Fruit fly (Drosophila melanogaster) whole organism, embryonic: ENCODE data around the gene zfh2.

Experiments
- Atf-2 ChIP-seq: fragments of 200-800 bp; sonication (Bioruptor generic); optimal IDR thresholded peaks from 2 replicates; lab custom pipeline; 2016; ENCODE audit warnings: missing biosample characterization, missing genetic modification characterization
- CG15479 ChIP-seq: fragments of 200-800 bp; sonication (Bioruptor generic); optimal IDR thresholded peaks from 3 replicates; lab custom pipeline; 2019; ENCODE audit warnings: missing biosample characterization, mild to moderate bottlenecking, missing genetic modification characterization, moderate library complexity
- CG15601 ChIP-seq: fragments of 200-800 bp; sonication (Bioruptor generic); optimal IDR thresholded peaks from 3 replicates; lab custom pipeline; 2019; ENCODE audit warnings: missing biosample characterization, mild to moderate bottlenecking, missing genetic modification characterization, moderate library complexity
- CG1603 ChIP-seq: fragments of 200-800 bp; sonication (Bioruptor generic); optimal IDR thresholded peaks from 2 replicates; lab custom pipeline; 2019; ENCODE audit warnings: missing biosample characterization, mild to moderate bottlenecking, missing genetic modification characterization, moderate library complexity
- CG16863 ChIP-seq: fragments of 200-800 bp; sonication (Bioruptor generic); optimal IDR thresholded peaks from 3 replicates; lab custom pipeline; 2016; ENCODE audit warnings: missing biosample characterization, missing genetic modification characterization
- CG17328 ChIP-seq: fragments of 200-800 bp; sonication (Bioruptor generic); IDR thresholded peaks from 2 replicates; pipeline ENCODE4 v1.3.6; 2022; ENCODE audit warnings: missing biosample characterization, missing genetic modification characterization
- CG1792 ChIP-seq: fragments of 200-800 bp; sonication (Bioruptor generic); optimal IDR thresholded peaks from 2 replicates; lab custom pipeline; 2016; ENCODE audit warnings: missing biosample characterization, missing genetic modification characterization
- CG18262 ChIP-seq: fragments of 200-800 bp; optimal IDR thresholded peaks from 3 replicates; lab custom pipeline; 2019; ENCODE audit warnings: missing biosample characterization, mild to moderate bottlenecking, missing genetic modification characterization, moderate library complexity
- CG2202 ChIP-seq: fragments of 200-800 bp; sonication (Bioruptor generic); optimal IDR thresholded peaks from 2 replicates; lab custom pipeline; 2018; ENCODE audit warnings: missing biosample characterization, mild to moderate bottlenecking, missing genetic modification characterization
- CG2712 ChIP-seq: fragments of 200-800 bp; optimal IDR thresholded peaks from 3 replicates; lab custom pipeline; 2019; ENCODE audit warnings: missing biosample characterization, mild to moderate bottlenecking, missing genetic modification characterization, moderate library complexity
- CG3163 ChIP-seq: fragments of 200-800 bp; sonication (Bioruptor generic); optimal IDR thresholded peaks from 3 replicates; lab custom pipeline; 2016; ENCODE audit warnings: missing biosample characterization, missing genetic modification characterization
- CG3407 ChIP-seq: fragments of 200-800 bp; sonication (Bioruptor generic); optimal IDR thresholded peaks from 2 replicates; lab custom pipeline; 2018; ENCODE audit warnings: missing biosample characterization, mild to moderate bottlenecking, missing genetic modification characterization
- CG3995 ChIP-seq: fragments of 200-800 bp; sonication (Bioruptor generic); optimal IDR thresholded peaks from 3 replicates; lab custom pipeline; 2016; ENCODE audit warnings: missing biosample characterization, missing genetic modification characterization
- CG4282 ChIP-seq: fragments of 200-800 bp; sonication (Bioruptor generic); optimal IDR thresholded peaks from 2 replicates; lab custom pipeline; 2016; ENCODE audit warnings: missing biosample characterization, missing genetic modification characterization
- CG4328 ChIP-seq: fragments of 200-800 bp; sonication (Bioruptor generic); optimal IDR thresholded peaks from 3 replicates; lab custom pipeline; 2017; ENCODE audit warnings: missing biosample characterization, missing genetic modification reagents, missing genetic modification characterization
- CG4820 ChIP-seq: fragments of 200-800 bp; sonication (Bioruptor generic); optimal IDR thresholded peaks from 3 replicates; lab custom pipeline; 2016; ENCODE audit warnings: missing biosample characterization, missing genetic modification characterization
- CG6175 ChIP-seq: fragments of 200-800 bp; sonication (Bioruptor generic); IDR thresholded peaks from 3 replicates; pipeline ENCODE4 v1.3.6; 2022; ENCODE audit warnings: missing biosample characterization, missing genetic modification characterization
- CG6791 ChIP-seq: fragments of 200-800 bp; sonication (Bioruptor generic); IDR thresholded peaks from 3 replicates; pipeline ENCODE4 v1.3.6; 2022; ENCODE audit warnings: missing biosample characterization, missing genetic modification characterization; ENCODE audit not compliant: partially characterized antibody
- CG7987 ChIP-seq: fragments of 200-800 bp; sonication (Bioruptor generic); optimal IDR thresholded peaks from 2 replicates; lab custom pipeline; 2018; ENCODE audit warnings: missing biosample characterization, mild to moderate bottlenecking, missing genetic modification characterization, moderate library complexity
- CG9437 ChIP-seq: fragments of 200-800 bp; sonication (Bioruptor generic); optimal IDR thresholded peaks from 2 replicates; lab custom pipeline; 2018; ENCODE audit warnings: missing biosample characterization, mild to moderate bottlenecking, missing genetic modification characterization
- CkIIα-i1 ChIP-seq: fragments of 200-800 bp; sonication (Bioruptor generic); IDR thresholded peaks from 2 replicates; pipeline ENCODE4 v1.3.6; 2022; ENCODE audit warnings: missing biosample characterization, missing genetic modification characterization
- Dfd ChIP-seq, 2 experiments: fragments of >200 bp; optimal IDR thresholded peaks; 2 replicates each; lab custom pipeline; 2017; ENCODE audit warnings: missing biosample characterization in 2 of 2, missing genetic modification characterization in 2 of 2
- Dip3 ChIP-seq: fragments of 200-800 bp; sonication (Bioruptor generic); optimal IDR thresholded peaks from 3 replicates; lab custom pipeline; 2016; ENCODE audit warnings: missing biosample characterization, missing genetic modification characterization
- Ets97D ChIP-seq: fragments of 200-800 bp; sonication (Bioruptor generic); optimal IDR thresholded peaks from 3 replicates; lab custom pipeline; 2016; ENCODE audit warnings: missing biosample characterization, missing genetic modification characterization
- Kr ChIP-seq: fragments of 200-800 bp; sonication (Bioruptor generic); optimal IDR thresholded peaks from 2 replicates; lab custom pipeline; 2017; ENCODE audit warnings: missing biosample characterization, mild to moderate bottlenecking, missing genetic modification characterization
- MBD-R2 ChIP-seq: fragments of 200-800 bp; sonication (Bioruptor generic); IDR thresholded peaks from 2 replicates; pipeline ENCODE4 v1.3.6; 2022; ENCODE audit warnings: missing biosample characterization, missing genetic modification characterization
- Mad ChIP-seq: fragments of 200-800 bp; sonication (Bioruptor generic); optimal IDR thresholded peaks from 2 replicates; lab custom pipeline; 2016; ENCODE audit warnings: missing biosample characterization, missing genetic modification characterization
- Max ChIP-seq: fragments of 200-800 bp; sonication (Bioruptor generic); optimal IDR thresholded peaks from 2 replicates; lab custom pipeline; 2016; ENCODE audit warnings: missing biosample characterization, mild to moderate bottlenecking, missing genetic modification characterization
- Scr ChIP-seq: fragments of 200-800 bp; sonication (Bioruptor generic); IDR thresholded peaks from 2 replicates; pipeline ENCODE4 v1.3.6; 2022; ENCODE audit warnings: missing biosample characterization, missing genetic modification characterization; ENCODE audit not compliant: partially characterized antibody
- Sox102F ChIP-seq: fragments of 200-800 bp; sonication (Bioruptor generic); optimal IDR thresholded peaks from 2 replicates; lab custom pipeline; 2018; ENCODE audit warnings: missing biosample characterization, mild to moderate bottlenecking, missing genetic modification characterization, moderate library complexity
- Tbp ChIP-seq: fragments of >200 bp; optimal IDR thresholded peaks from 2 replicates; lab custom pipeline; 2018; ENCODE audit warnings: missing biosample characterization, missing genetic modification characterization
- Vsx1 ChIP-seq: fragments of 200-800 bp; sonication (Bioruptor generic); optimal IDR thresholded peaks from 2 replicates; lab custom pipeline; 2017; ENCODE audit warnings: missing biosample characterization, mild to moderate bottlenecking, missing genetic modification characterization, missing genetic modification reagents
- YL-1 ChIP-seq: fragments of 200-800 bp; sonication (Bioruptor generic); optimal IDR thresholded peaks from 3 replicates; lab custom pipeline; 2017; ENCODE audit warnings: missing biosample characterization, mild to moderate bottlenecking, missing genetic modification characterization
- abd-A ChIP-seq: fragments of 200-800 bp; sonication (Bioruptor generic); optimal IDR thresholded peaks from 3 replicates; lab custom pipeline; 2019; ENCODE audit warnings: missing biosample characterization, mild to moderate bottlenecking, missing genetic modification characterization, moderate library complexity
- ap ChIP-seq: fragments of 200-800 bp; sonication (Bioruptor generic); IDR thresholded peaks from 2 replicates; pipeline ENCODE4 v1.3.6; 2022; ENCODE audit warnings: missing biosample characterization, missing genetic modification characterization
- bcd ChIP-seq: fragments of 200-800 bp; sonication (Bioruptor generic); optimal IDR thresholded peaks from 2 replicates; lab custom pipeline; 2017; ENCODE audit warnings: missing biosample characterization, mild to moderate bottlenecking, missing genetic modification characterization
- bowl ChIP-seq: fragments of 200-800 bp; sonication (Bioruptor generic); IDR thresholded peaks from 2 replicates; pipeline ENCODE4 v1.3.6; 2022; ENCODE audit warnings: missing biosample characterization, missing genetic modification characterization
- br ChIP-seq: fragments of >200 bp; optimal IDR thresholded peaks from 2 replicates; lab custom pipeline; 2017
- cato ChIP-seq: fragments of 200-800 bp; sonication (Bioruptor generic); optimal IDR thresholded peaks from 2 replicates; lab custom pipeline; 2016; ENCODE audit warnings: missing biosample characterization, missing genetic modification characterization, borderline replicate concordance
- ci ChIP-seq: fragments of 200-800 bp; sonication (Bioruptor generic); IDR thresholded peaks from 3 replicates; pipeline ENCODE4 v1.3.6; 2022; ENCODE audit warnings: missing biosample characterization, missing genetic modification characterization
- fd102C ChIP-seq: fragments of 200-800 bp; sonication (Bioruptor generic); optimal IDR thresholded peaks from 2 replicates; lab custom pipeline; 2018; ENCODE audit warnings: missing biosample characterization, mild to moderate bottlenecking, missing genetic modification characterization, moderate library complexity
- luna ChIP-seq: fragments of 200-800 bp; sonication (Bioruptor generic); optimal IDR thresholded peaks from 2 replicates; lab custom pipeline; 2016; ENCODE audit warnings: missing biosample characterization, missing genetic modification characterization
- nerfin-1 ChIP-seq: fragments of 200-800 bp; sonication (Bioruptor generic); optimal IDR thresholded peaks from 3 replicates; lab custom pipeline; 2019; ENCODE audit warnings: missing biosample characterization, mild to moderate bottlenecking, missing genetic modification characterization, moderate library complexity
- nom ChIP-seq: fragments of 200-800 bp; sonication (Bioruptor generic); optimal IDR thresholded peaks from 2 replicates; lab custom pipeline; 2017; ENCODE audit warnings: missing biosample characterization, missing genetic modification characterization, mild to moderate bottlenecking, moderate library complexity, missing genetic modification reagents
- otp ChIP-seq: fragments of 200-800 bp; sonication (Bioruptor generic); IDR thresholded peaks from 3 replicates; pipeline ENCODE4, ENCODE4 v1.3.6; 2022; ENCODE audit warnings: missing biosample characterization, missing genetic modification characterization
- prd ChIP-seq, 3 experiments: fragments of >200 bp in 2 of 3; fragments of 200-800 bp in 1 of 3; sonication (Bioruptor generic) in 1 of 3; optimal IDR thresholded peaks in 2 of 3; IDR thresholded peaks in 1 of 3; 2 replicates in 2 of 3; 3 replicates in 1 of 3; pipeline versions ENCODE4 v1.3.6 to Lab custom; 2017 to 2022; ENCODE audit warnings: missing biosample characterization in 1 of 3, missing genetic modification characterization in 1 of 3
- sim ChIP-seq: fragments of 200-800 bp; sonication (Bioruptor generic); IDR thresholded peaks from 2 replicates; pipeline ENCODE4 v1.3.6; 2022; ENCODE audit warnings: missing biosample characterization, missing genetic modification characterization
- tap ChIP-seq: fragments of 200-800 bp; optimal IDR thresholded peaks from 3 replicates; lab custom pipeline; 2019; ENCODE audit warnings: missing biosample characterization, mild to moderate bottlenecking, missing genetic modification characterization, moderate library complexity
- vfl ChIP-seq: fragments of 200-800 bp; sonication (Bioruptor generic); optimal IDR thresholded peaks from 2 replicates; lab custom pipeline; 2016; ENCODE audit warnings: missing biosample characterization, missing genetic modification characterization
- wek ChIP-seq: fragments of 200-800 bp; sonication (Bioruptor generic); optimal IDR thresholded peaks from 3 replicates; lab custom pipeline; 2018; ENCODE audit warnings: missing biosample characterization, mild to moderate bottlenecking, missing genetic modification characterization, moderate library complexity
- zfh2 ChIP-seq: fragments of 200-800 bp; sonication (Bioruptor generic); optimal IDR thresholded peaks from 2 replicates; lab custom pipeline; 2016; ENCODE audit warnings: missing biosample characterization, missing genetic modification characterization

zfh2 gene

DNA sequence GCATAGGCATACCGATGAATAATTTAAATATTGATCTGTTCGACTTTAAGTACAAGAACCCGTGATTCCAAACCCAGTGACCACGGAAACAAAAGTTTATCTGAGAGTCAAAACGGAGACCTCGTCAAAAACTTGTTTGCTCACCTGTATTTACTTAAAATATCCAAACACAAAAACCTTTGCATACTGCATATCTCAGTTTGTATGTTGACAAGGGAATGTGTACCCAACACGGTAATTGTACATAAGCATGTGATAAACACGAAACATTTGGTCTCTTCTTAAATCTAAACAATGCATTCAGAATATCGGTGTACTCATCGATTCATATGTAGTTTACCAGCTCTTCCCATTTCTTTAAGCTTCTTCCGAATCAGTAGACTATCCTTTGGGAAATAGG lies 3.9 kb upstream of the zfh2 start (continued):
- TF ChIP-seq CG6175 (GFP tag; lab: Robert Waterston, UW) (no peak), CG15479 (GFP tag; lab: Kevin White, UChicago) (peak; percentile 88), Max (peak; percentile 85), CG7987 (GFP tag; lab: Kevin White, UChicago) (peak; percentile 99), bcd (GFP tag; lab: Kevin White, UChicago) (peak; percentile 82), ap (GFP tag; lab: Robert Waterston, UW) (no peak; the same call in 1 of the 2 replicates), Atf-2 (GFP tag; lab: Kevin White, UChicago) (peak; percentile 87), CG4282 (GFP tag; lab: Kevin White, UChicago) (peak; percentile 86), YL-1 (GFP tag; lab: Kevin White, UChicago) (peak; percentile 99), wek (GFP tag; lab: Kevin White, UChicago) (peak; percentile 97), Tbp (GFP tag; lab: Kevin White, UChicago) (no peak), zfh2 (GFP tag; lab: Kevin White, UChicago) (peak; percentile 25), fd102C (peak; percentile 100), CG3995 (peak; percentile 52), tap (peak; percentile 89), CG4820 (GFP tag; lab: Kevin White, UChicago) (peak; percentile 79), luna (peak; percentile 22), prd (optimal IDR thresholded peaks at IDR 0.05; lab: Kevin White, UChicago) (no peak), prd (GFP tag; IDR thresholded peaks at IDR 0.05; lab: Robert Waterston, UW) (no peak; the same call in 1 of the 3 replicates), CG6791 (GFP tag; lab: Robert Waterston, UW) (no peak), Kr (GFP tag; lab: Kevin White, UChicago) (peak; percentile 100), Ets97D (peak; percentile 64), Mad (GFP tag; lab: Kevin White, UChicago) (peak; percentile 83), br (lab: Kevin White, UChicago) (no peak), ci (GFP tag; lab: Robert Waterston, UW) (peak; percentile 96), MBD-R2 (GFP tag; lab: Robert Waterston, UW) (peak; percentile 42; the same call in 1 of the 2 replicates), cato (GFP tag; lab: Kevin White, UChicago) (peak; percentile 80), nerfin-1 (tag; lab: Kevin White, UChicago) (peak; percentile 94), Sox102F (GFP tag; lab: Kevin White, UChicago) (peak; percentile 82), nom (GFP tag; lab: Kevin White, UChicago) (no peak), bowl (GFP tag; lab: Robert Waterston, UW) (peak; percentile 76; the same call in 1 of the 2 replicates), CG17328 (peak; percentile 85), CG9437 (GFP tag; lab: Kevin White, UChicago) (peak; percentile 55), CG4328 (GFP tag; lab: Kevin White, UChicago) (peak; percentile 96), CkIIα-i1 (no peak), CG18262 (peak; percentile 91), CG1792 (GFP tag; lab: Kevin White, UChicago) (peak; percentile 89), abd-A (tag; lab: Kevin White, UChicago) (peak; percentile 36), CG15601 (peak; percentile 98), Scr (no peak), CG3407 (GFP tag; lab: Kevin White, UChicago) (peak; percentile 97), CG16863 (peak; percentile 89), CG1603 (peak; percentile 94), sim (peak; percentile 89), Dip3 (peak; percentile 43), CG3163 (GFP tag; lab: Kevin White, UChicago) (peak; percentile 78), Dfd (GFP tag; optimal IDR thresholded peaks at IDR 0.05; lab: Kevin White, UChicago) (no peak), Vsx1 (GFP tag; lab: Kevin White, UChicago) (peak; percentile 97), CG2712 (tag; lab: Kevin White, UChicago) (peak; percentile 91), otp (no peak; the same call in 1 of the 3 replicates), CG2202 (tag; lab: Kevin White, UChicago) (peak; percentile 99), vfl (peak; percentile 27)
